Fruit fly (Drosophila melanogaster): Measurements from ENCODE around the gene CG5937.

CG5937 gene

dm6 chrX:6024638-6025037 lies 15.2 kb upstream of the CG5937 start (continued):
- peak; percentile 59 for TF ChIP-seq CG8632 (GFP tag; optimal IDR thresholded peaks at IDR 0.05)
- TF ChIP-seq fd85E (GFP tag; optimal IDR thresholded peaks at IDR 0.05): peak; percentile 23
- peak; percentile 44 for TF ChIP-seq Eip75B (GFP tag; optimal IDR thresholded peaks at IDR 0.05)
- TF ChIP-seq dac (GFP tag; optimal IDR thresholded peaks at IDR 0.05): no peak
- peak; percentile 52 for TF ChIP-seq achi (GFP tag; optimal IDR thresholded peaks at IDR 0.05)
- TF ChIP-seq Hr39 (GFP tag; optimal IDR thresholded peaks at IDR 0.05): peak; percentile 78
- TF ChIP-seq CG10631 (GFP tag; optimal IDR thresholded peaks at IDR 0.05): peak; percentile 57
- TF ChIP-seq Sox15 (GFP tag; optimal IDR thresholded peaks at IDR 0.05): peak; percentile 45
- peak; percentile 6 to 39 for TF ChIP-seq salr (GFP tag; optimal IDR thresholded peaks at IDR 0.05)
- peak; percentile 74 for TF ChIP-seq esn (GFP tag; optimal IDR thresholded peaks at IDR 0.05)
- TF ChIP-seq fkh (GFP tag; optimal IDR thresholded peaks at IDR 0.05): no peak
- TF ChIP-seq Sox14 (GFP tag; optimal IDR thresholded peaks at IDR 0.05): peak; percentile 35
- peak; percentile 55 for TF ChIP-seq net (GFP tag; optimal IDR thresholded peaks at IDR 0.05)

- TF ChIP-seq dsx (GFP tag; optimal IDR thresholded peaks at IDR 0.05; ENCODE audit: poor library complexity, severe bottlenecking) (peak; percentile 73), CG4318 (GFP tag; optimal IDR thresholded peaks at IDR 0.05) (no peak), vri (GFP tag; optimal IDR thresholded peaks at IDR 0.05) (no peak), CG11902 (GFP tag; optimal IDR thresholded peaks at IDR 0.05) (peak; percentile 5), Hr39 (GFP tag; optimal IDR thresholded peaks at IDR 0.05) (peak; percentile 14), net (GFP tag; optimal IDR thresholded peaks at IDR 0.05) (peak; percentile 38), OdsH (GFP tag; optimal IDR thresholded peaks at IDR 0.05) (peak; percentile 37), achi (GFP tag; optimal IDR thresholded peaks at IDR 0.05) (peak; percentile 67), acj6 (GFP tag; optimal IDR thresholded peaks at IDR 0.05) (peak; percentile 48), Eip75B (GFP tag; optimal IDR thresholded peaks at IDR 0.05) (peak; percentile 64), fkh (GFP tag; optimal IDR thresholded peaks at IDR 0.05) (no peak), eg (GFP tag; IDR thresholded peaks at IDR 0.05) (peak; percentile 70), CG32006 (GFP tag; optimal IDR thresholded peaks at IDR 0.05) (peak; percentile 38), Sox14 (GFP tag; optimal IDR thresholded peaks at IDR 0.05) (peak; percentile 49), dac (GFP tag; optimal IDR thresholded peaks at IDR 0.05) (no peak), CG15336 (GFP tag; IDR thresholded peaks at IDR 0.05) (peak; percentile 81), CG6792 (GFP tag; optimal IDR thresholded peaks at IDR 0.05) (peak; percentile 23), CG8319 (GFP tag; optimal IDR thresholded peaks at IDR 0.05) (peak; percentile 3), fd85E (GFP tag; optimal IDR thresholded peaks at IDR 0.05) (no peak), CG8632 (GFP tag; optimal IDR thresholded peaks at IDR 0.05) (peak; percentile 24), fd59A (GFP tag; optimal IDR thresholded peaks at IDR 0.05) (peak; percentile 4), Blimp-1 (GFP tag; optimal IDR thresholded peaks at IDR 0.05) (no peak), CG1621 (tag; optimal IDR thresholded peaks at IDR 0.05) (peak; percentile 43), Eip93F (GFP tag; optimal IDR thresholded peaks at IDR 0.05) (no peak), CG16779 (tag; optimal IDR thresholded peaks at IDR 0.05) (peak; percentile 12), Ets21C (GFP tag; optimal IDR thresholded peaks at IDR 0.05) (no peak), CG6854 (GFP tag; optimal IDR thresholded peaks at IDR 0.05) (peak; percentile 1), lz (GFP tag; optimal IDR thresholded peaks at IDR 0.05) (peak; percentile 40), svp (GFP tag) (peak; percentile 61), Eip78C (GFP tag) (peak; percentile 87), CG7368 (GFP tag; optimal IDR thresholded peaks at IDR 0.05) (peak; percentile 29), Sox102F (GFP tag; optimal IDR thresholded peaks at IDR 0.05) (peak; percentile 25), salr (GFP tag; optimal IDR thresholded peaks at IDR 0.05) (peak in 1 of 2 experiments; percentile 31), CG6808 (GFP tag; optimal IDR thresholded peaks at IDR 0.05) (peak; percentile 67), Sox15 (GFP tag; optimal IDR thresholded peaks at IDR 0.05) (no peak), esn (GFP tag; optimal IDR thresholded peaks at IDR 0.05) (peak; percentile 47), Smox (GFP tag; optimal IDR thresholded peaks at IDR 0.05) (peak; percentile 16), CG11294 (GFP tag; IDR thresholded peaks at IDR 0.05) (peak; percentile 55), CG6276 (GFP tag; optimal IDR thresholded peaks at IDR 0.05) (no peak), CG10669 (GFP tag; optimal IDR thresholded peaks at IDR 0.05) (peak; percentile 63), Hr4 (GFP tag; optimal IDR thresholded peaks at IDR 0.05) (peak; percentile 54), cyc (GFP tag; optimal IDR thresholded peaks at IDR 0.05) (peak; percentile 34), Hr38 (GFP tag; optimal IDR thresholded peaks at IDR 0.05) (no peak), topi (GFP tag; optimal IDR thresholded peaks at IDR 0.05) (peak; percentile 35), CG8119 (GFP tag; IDR thresholded peaks at IDR 0.05) (peak; percentile 83), CG10631 (GFP tag; optimal IDR thresholded peaks at IDR 0.05) (peak; percentile 46), Lpt (GFP tag; optimal IDR thresholded peaks at IDR 0.05) (peak; percentile 7), CG6163 (GFP tag; IDR thresholded peaks at IDR 0.05) (peak; percentile 82)
Observed at dm6 chrX:6027846-6028245, 12.0 kb upstream of the CG5937 start.

Measured in whole organism, prepupa.